Fruit fly (Drosophila melanogaster): ENCODE measurements around the gene TotE.

TotE gene

DNA sequence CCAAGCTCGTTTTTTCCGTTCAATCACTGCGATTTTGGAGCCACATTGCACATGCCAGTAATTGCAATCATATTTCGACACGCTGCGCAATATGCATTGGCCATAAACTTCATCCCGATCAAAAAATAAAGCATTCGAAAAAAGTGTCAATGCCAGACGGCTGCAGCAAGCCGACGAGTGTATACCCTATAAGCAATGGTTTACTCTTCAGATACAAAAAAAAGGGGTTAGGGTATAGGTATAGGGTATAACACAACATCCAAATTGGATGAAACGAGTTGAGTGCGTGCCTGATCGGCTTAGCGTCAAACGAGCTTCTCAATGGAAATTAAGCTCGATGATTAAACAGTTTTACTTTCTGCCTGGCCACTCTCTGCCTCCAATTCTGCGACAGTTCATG lies 18.5 kb downstream of the TotE start (continued):
- TF ChIP-seq bbx (GFP tag; IDR thresholded peaks at IDR 0.05; ENCODE audit: partially characterized antibody) = no peak
- no peak for TF ChIP-seq danr (GFP tag; IDR thresholded peaks at IDR 0.05)
- no peak for TF ChIP-seq Dfd (GFP tag; optimal IDR thresholded peaks at IDR 0.05)
- no peak for TF ChIP-seq esg (GFP tag; conservative IDR thresholded peaks at IDR 0.05)
- no peak for TF ChIP-seq gcm2 (GFP tag; optimal IDR thresholded peaks at IDR 0.05)
- no peak for TF ChIP-seq Pdp1 (GFP tag; optimal IDR thresholded peaks at IDR 0.05)
- no peak for TF ChIP-seq CG10209 (GFP tag; optimal IDR thresholded peaks at IDR 0.05)
- no peak for TF ChIP-seq Mrtf (GFP tag; IDR thresholded peaks at IDR 0.05)
- 0 out of 2 replicates have a peak, but pooled peaks have one; percentile 28 for TF ChIP-seq nerfin-2 (GFP tag; IDR thresholded peaks at IDR 0.05; ENCODE audit: partially characterized antibody)
- TF ChIP-seq bigmax (GFP tag; optimal IDR thresholded peaks at IDR 0.05) = no peak
- 0 out of 4 replicates have a peak, but pooled peaks have one; percentile 46 for TF ChIP-seq chinmo (GFP tag; IDR thresholded peaks at IDR 0.05; ENCODE audit: partially characterized antibody)
- 0 out of 2 replicates have a peak, but pooled peaks have one; percentile 4 for TF ChIP-seq ttk (GFP tag; IDR thresholded peaks at IDR 0.05)
- peak; percentile 71 for TF ChIP-seq Ets65A (GFP tag)
- no peak for TF ChIP-seq CG2199 (GFP tag; IDR thresholded peaks at IDR 0.05)
- TF ChIP-seq mam (GFP tag; optimal IDR thresholded peaks at IDR 0.05) = no peak
- no peak for TF ChIP-seq dpn (GFP tag; optimal IDR thresholded peaks at IDR 0.05)
- TF ChIP-seq CG17829 (tag; optimal IDR thresholded peaks at IDR 0.05) = no peak
- TF ChIP-seq Hsf (GFP tag; optimal IDR thresholded peaks at IDR 0.05) = no peak
- TF ChIP-seq Sox102F (GFP tag; optimal IDR thresholded peaks at IDR 0.05) = no peak
- TF ChIP-seq Max (GFP tag; optimal IDR thresholded peaks at IDR 0.05) = no peak
- TF ChIP-seq row (GFP tag; IDR thresholded peaks at IDR 0.05) = peak; percentile 31; the same call in 1 of the 3 replicates
- no peak for TF ChIP-seq croc (GFP tag; conservative IDR thresholded peaks at IDR 0.05)
- TF ChIP-seq Blimp-1 (GFP tag; optimal IDR thresholded peaks at IDR 0.05) = no peak
- no peak for TF ChIP-seq CG9437 (GFP tag; optimal IDR thresholded peaks at IDR 0.05)
- TF ChIP-seq CG3847 (GFP tag; IDR thresholded peaks at IDR 0.05) = no peak
- TF ChIP-seq CG9609 (GFP tag; optimal IDR thresholded peaks at IDR 0.05) = no peak
- no peak for TF ChIP-seq CG10462 (GFP tag; optimal IDR thresholded peaks at IDR 0.05)
- no peak for TF ChIP-seq fd3F (GFP tag; optimal IDR thresholded peaks at IDR 0.05)
- no peak for TF ChIP-seq PHDP (tag; optimal IDR thresholded peaks at IDR 0.05)
- TF ChIP-seq Xrp1 (GFP tag; IDR thresholded peaks at IDR 0.05) = no peak
- peak; percentile 36 for TF ChIP-seq sens (GFP tag)
- no peak for TF ChIP-seq Lhr (GFP tag; optimal IDR thresholded peaks at IDR 0.05)
- no peak for TF ChIP-seq YL-1 (GFP tag; optimal IDR thresholded peaks at IDR 0.05)
- no peak for TF ChIP-seq Mad (GFP tag; optimal IDR thresholded peaks at IDR 0.05)
- no peak for TF ChIP-seq CG1792 (GFP tag; optimal IDR thresholded peaks at IDR 0.05)
- TF ChIP-seq br (optimal IDR thresholded peaks at IDR 0.05) = no peak
- TF ChIP-seq Atf6 (GFP tag; IDR thresholded peaks at IDR 0.05) = no peak
- TF ChIP-seq zen (tag; optimal IDR thresholded peaks at IDR 0.05) = no peak
- no peak for TF ChIP-seq CG13424 (tag; optimal IDR thresholded peaks at IDR 0.05)
- no peak for TF ChIP-seq pan (optimal IDR thresholded peaks at IDR 0.05)
- no peak for TF ChIP-seq pan (GFP tag; optimal IDR thresholded peaks at IDR 0.05 in 1 of 2, IDR thresholded peaks at IDR 0.05 in 1 of 2)
- no peak for TF ChIP-seq CG8478 (optimal IDR thresholded peaks at IDR 0.05)
- TF ChIP-seq trem (tag; optimal IDR thresholded peaks at IDR 0.05) = no peak
- peak; percentile 91 for TF ChIP-seq oc (tag; optimal IDR thresholded peaks at IDR 0.05)
- no peak for TF ChIP-seq seq (GFP tag; IDR thresholded peaks at IDR 0.05)
- no peak for TF ChIP-seq Spps (tag; optimal IDR thresholded peaks at IDR 0.05)
- TF ChIP-seq Stat92E (GFP tag; optimal IDR thresholded peaks at IDR 0.05) = no peak
- no peak for TF ChIP-seq en (GFP tag; optimal IDR thresholded peaks at IDR 0.05)
- TF ChIP-seq BtbVII (GFP tag; optimal IDR thresholded peaks at IDR 0.05) = no peak

Measured in whole organism, embryonic.